Fruit fly (Drosophila melanogaster) whole organism, embryonic: ENCODE data around the gene CG43446.

Source experiments
- Bteb2 ChIP-seq: fragments of 200-800 bp; sonication (Bioruptor generic); optimal IDR thresholded peaks from 2 replicates; lab custom pipeline; 2016; ENCODE audit warnings: missing biosample characterization, missing genetic modification characterization
- CG17802 ChIP-seq: fragments of 200-800 bp; sonication (Bioruptor generic); optimal IDR thresholded peaks from 2 replicates; lab custom pipeline; 2018; ENCODE audit warnings: missing biosample characterization, mild to moderate bottlenecking, missing genetic modification characterization, moderate library complexity
- CG4854 ChIP-seq: fragments of 200-800 bp; sonication (Bioruptor generic); optimal IDR thresholded peaks from 2 replicates; lab custom pipeline; 2016; ENCODE audit warnings: missing biosample characterization, missing genetic modification characterization, inconsistent platforms
- CG8478 ChIP-seq: fragments of >200 bp; optimal IDR thresholded peaks from 2 replicates; lab custom pipeline; 2018
- CrebB ChIP-seq: fragments of 200-800 bp; sonication (Bioruptor generic); optimal IDR thresholded peaks from 3 replicates; lab custom pipeline; 2018; ENCODE audit warnings: missing biosample characterization, mild to moderate bottlenecking, missing genetic modification characterization
- Dll ChIP-seq: fragments of 200-800 bp; sonication (Bioruptor generic); IDR thresholded peaks from 4 replicates; pipeline ENCODE4 v1.3.6; 2022; ENCODE audit warnings: missing biosample characterization, missing genetic modification characterization; ENCODE audit not compliant: partially characterized antibody
- H15 ChIP-seq: fragments of 200-800 bp; sonication (Bioruptor generic); IDR thresholded peaks from 3 replicates; pipeline ENCODE4 v1.3.6; 2022; ENCODE audit warnings: missing biosample characterization, missing genetic modification characterization
- Lim3 ChIP-seq: fragments of 200-800 bp; sonication (Bioruptor generic); IDR thresholded peaks from 2 replicates; pipeline ENCODE4 v1.3.6; 2022; ENCODE audit warnings: missing biosample characterization, missing genetic modification characterization
- Rfx ChIP-seq: fragments of 200-800 bp; sonication (Bioruptor generic); IDR thresholded peaks from 2 replicates; pipeline ENCODE4 v1.3.6; 2022; ENCODE audit warnings: missing biosample characterization, missing genetic modification characterization
- dm ChIP-seq: fragments of 200-800 bp; sonication (Bioruptor generic); optimal IDR thresholded peaks from 3 replicates; lab custom pipeline; 2016; ENCODE audit warnings: missing biosample characterization, missing genetic modification characterization
- lola ChIP-seq, 3 experiments: fragments of >200 bp in 2 of 3; fragments of 200-800 bp in 1 of 3; sonication (Bioruptor generic) in 1 of 3; optimal IDR thresholded peaks; 2 replicates each; lab custom pipeline; 2017 to 2019; ENCODE audit warnings: missing biosample characterization in 3 of 3, missing genetic modification characterization in 3 of 3, mild to moderate bottlenecking in 1 of 3, moderate library complexity in 1 of 3
- lov ChIP-seq, 2 experiments: fragments of 200-800 bp in 1 of 2; fragments of >200 bp in 1 of 2; sonication (Bioruptor generic) in 1 of 2; IDR thresholded peaks in 1 of 2; optimal IDR thresholded peaks in 1 of 2; 2 replicates in 1 of 2; 3 replicates in 1 of 2; pipeline versions ENCODE4 v1.3.6 to Lab custom; 2017 to 2022; ENCODE audit warnings: missing biosample characterization in 1 of 2, missing genetic modification characterization in 1 of 2
- pum ChIP-seq: fragments of 200-800 bp; sonication (Bioruptor generic); optimal IDR thresholded peaks from 2 replicates; lab custom pipeline; 2016; ENCODE audit warnings: missing biosample characterization, missing genetic modification characterization
- so ChIP-seq: fragments of 200-800 bp; sonication (Bioruptor generic); IDR thresholded peaks from 3 replicates; pipeline ENCODE4 v1.3.6; 2022; ENCODE audit warnings: missing biosample characterization, missing genetic modification characterization

dm6 chr3R:21006967-21007366 lies 19.2 kb upstream of the CG43446 start, which contains the start of gene Alp5:
- TF ChIP-seq Lim3 (GFP tag; lab: Robert Waterston, UW) (no peak), Bteb2 (GFP tag; lab: Kevin White, UChicago) (no peak), lola (GFP tag; optimal IDR thresholded peaks at IDR 0.05; lab: Kevin White, UChicago) (no peak), CG4854 (GFP tag; lab: Kevin White, UChicago) (no peak), CrebB (no peak), lov (optimal IDR thresholded peaks at IDR 0.05; lab: Kevin White, UChicago) (no peak), lov (GFP tag; IDR thresholded peaks at IDR 0.05; lab: Robert Waterston, UW) (no peak), H15 (GFP tag; lab: Robert Waterston, UW) (no peak), dm (GFP tag; lab: Kevin White, UChicago) (no peak), pum (GFP tag; lab: Kevin White, UChicago) (no peak), CG17802 (tag; lab: Kevin White, UChicago) (no peak), Rfx (GFP tag; lab: Robert Waterston, UW) (no peak), so (GFP tag; lab: Robert Waterston, UW) (no peak), CG8478 (lab: Kevin White, UChicago) (no peak), Dll (no peak)
